Worm (Caenorhabditis elegans) whole organism, L2 larva: Measurements from ENCODE around the gene F59E12.8.

Source experiments
- C34F6.9 ChIP-seq: fragments of 150-350 bp; optimal IDR thresholded peaks from 2 replicates; lab custom pipeline; 2014; ENCODE audit warnings: missing biosample characterization, missing genetic modification characterization
- R02D3.7 ChIP-seq: fragments of 150-350 bp; optimal IDR thresholded peaks from 2 replicates; lab custom pipeline; 2014; ENCODE audit warnings: missing biosample characterization, missing genetic modification characterization
- Y55F3AM.14 ChIP-seq: fragments of 200-800 bp; sonication (Bioruptor generic); optimal IDR thresholded peaks from 2 replicates; lab custom pipeline; 2018; ENCODE audit warnings: mild to moderate bottlenecking, missing genetic modification characterization, missing compliant biosample characterization
- ZK546.5 ChIP-seq: sonication (generic microtip); optimal IDR thresholded peaks from 2 replicates; lab custom pipeline; 2017; ENCODE audit warnings: missing biosample characterization, missing genetic modification characterization
- alr-1 ChIP-seq: fragments of 150-350 bp; optimal IDR thresholded peaks from 2 replicates; lab custom pipeline; 2014; ENCODE audit warnings: missing biosample characterization, missing genetic modification characterization
- blmp-1 ChIP-seq: sonication (generic microtip); optimal IDR thresholded peaks from 2 replicates; lab custom pipeline; 2017; ENCODE audit warnings: missing genetic modification characterization, mild to moderate bottlenecking, missing compliant biosample characterization, antibody characterized with exemption, moderate library complexity; ENCODE audit not compliant: insufficient read depth
- ceh-16 ChIP-seq: fragments of 150-350 bp; optimal IDR thresholded peaks from 2 replicates; lab custom pipeline; 2014; ENCODE audit warnings: missing biosample characterization, missing genetic modification characterization
- ceh-82 ChIP-seq: fragments of 150-350 bp; optimal IDR thresholded peaks from 2 replicates; lab custom pipeline; 2014; ENCODE audit warnings: missing biosample characterization, missing genetic modification characterization
- dmd-4 ChIP-seq: sonication (generic microtip); optimal IDR thresholded peaks from 2 replicates; lab custom pipeline; 2017; ENCODE audit warnings: missing biosample characterization, missing genetic modification characterization
- elt-1 ChIP-seq: fragments of 150-350 bp; optimal IDR thresholded peaks from 2 replicates; lab custom pipeline; 2014; ENCODE audit warnings: missing biosample characterization, missing genetic modification characterization
- elt-3 ChIP-seq: sonication (generic microtip); optimal IDR thresholded peaks from 2 replicates; lab custom pipeline; 2017; ENCODE audit warnings: missing biosample characterization, missing genetic modification characterization
- mbf-1 ChIP-seq: sonication (generic microtip); optimal IDR thresholded peaks from 2 replicates; lab custom pipeline; 2017; ENCODE audit warnings: missing biosample characterization, missing genetic modification characterization
- nhr-10 ChIP-seq: sonication (generic microtip); optimal IDR thresholded peaks from 2 replicates; lab custom pipeline; 2017; ENCODE audit warnings: missing biosample characterization, missing genetic modification characterization
- nhr-12 ChIP-seq: fragments of 150-350 bp; optimal IDR thresholded peaks from 2 replicates; lab custom pipeline; 2014; ENCODE audit warnings: missing biosample characterization, missing genetic modification characterization
- nhr-129 ChIP-seq: fragments of 150-350 bp; optimal IDR thresholded peaks from 2 replicates; lab custom pipeline; 2014; ENCODE audit warnings: missing biosample characterization, missing genetic modification characterization
- nhr-21 ChIP-seq: fragments of 150-350 bp; optimal IDR thresholded peaks from 2 replicates; lab custom pipeline; 2014; ENCODE audit warnings: missing biosample characterization, missing genetic modification characterization
- nhr-23 ChIP-seq: fragments of 150-350 bp; optimal IDR thresholded peaks from 2 replicates; lab custom pipeline; 2014; ENCODE audit warnings: missing biosample characterization, missing genetic modification reagents, missing genetic modification characterization
- nhr-237 ChIP-seq: fragments of 150-350 bp; optimal IDR thresholded peaks from 2 replicates; lab custom pipeline; 2014; ENCODE audit warnings: missing biosample characterization, missing genetic modification characterization
- nhr-25 ChIP-seq: fragments of 150-350 bp; sonication (generic microtip); optimal IDR thresholded peaks from 3 replicates; lab custom pipeline; 2014; ENCODE audit warnings: missing biosample characterization, missing genetic modification characterization
- nhr-6 ChIP-seq: fragments of 150-350 bp; optimal IDR thresholded peaks from 2 replicates; lab custom pipeline; 2014; ENCODE audit warnings: missing biosample characterization, missing genetic modification characterization
- peb-1 ChIP-seq: fragments of 150-350 bp; optimal IDR thresholded peaks from 2 replicates; lab custom pipeline; 2014; ENCODE audit warnings: missing biosample characterization, missing genetic modification characterization
- sem-4 ChIP-seq: fragments of 150-350 bp; optimal IDR thresholded peaks from 2 replicates; lab custom pipeline; 2014; ENCODE audit warnings: missing biosample characterization, missing genetic modification reagents, missing genetic modification characterization
- skn-1 ChIP-seq: sonication (generic microtip); optimal IDR thresholded peaks from 2 replicates; lab custom pipeline; 2017; ENCODE audit warnings: missing biosample characterization, missing genetic modification characterization
- sma-3 ChIP-seq: sonication (generic microtip); optimal IDR thresholded peaks from 2 replicates; lab custom pipeline; 2016; ENCODE audit warnings: missing genetic modification reagents, missing genetic modification characterization, missing compliant biosample characterization
- sma-9 ChIP-seq, 2 experiments: fragments of 150-350 bp in 1 of 2; sonication (generic microtip) in 1 of 2; optimal IDR thresholded peaks; 2 replicates each; lab custom pipeline; 2014 to 2016; ENCODE audit warnings: missing genetic modification characterization in 2 of 2, mild to moderate bottlenecking in 1 of 2, missing biosample characterization in 1 of 2, missing compliant biosample characterization in 1 of 2, missing genetic modification reagents in 1 of 2, moderate library complexity in 1 of 2
- snpc-4 ChIP-seq: fragments of 150-350 bp; optimal IDR thresholded peaks from 2 replicates; lab custom pipeline; 2014; ENCODE audit warnings: missing biosample characterization, missing genetic modification characterization
- unc-39 ChIP-seq: fragments of 150-350 bp; optimal IDR thresholded peaks from 2 replicates; lab custom pipeline; 2014; ENCODE audit warnings: missing biosample characterization, missing genetic modification characterization
- unc-55 ChIP-seq: fragments of 150-350 bp; sonication (generic microtip); optimal IDR thresholded peaks from 3 replicates; lab custom pipeline; 2014; ENCODE audit warnings: missing biosample characterization, missing genetic modification reagents, missing genetic modification characterization
- unc-62 ChIP-seq: fragments of 150-350 bp; optimal IDR thresholded peaks from 2 replicates; lab custom pipeline; 2014; ENCODE audit warnings: missing biosample characterization, missing genetic modification reagents, missing genetic modification characterization
- ztf-1 ChIP-seq: fragments of 200-800 bp; sonication (Bioruptor generic); conservative IDR thresholded peaks from 2 replicates; pipeline ENCODE4 v1.3.6; 2022; ENCODE audit warnings: missing genetic modification characterization, missing compliant biosample characterization
- ztf-11 ChIP-seq: sonication (generic microtip); optimal IDR thresholded peaks from 2 replicates; lab custom pipeline; 2017; ENCODE audit warnings: missing biosample characterization, missing genetic modification characterization

Gene F59E12.8

ce11 chrII:5636826-5637225 lies at the start of gene F59E12.8:
F59E12.8 (minus strand) TSS chrII:5636926.
- TF ChIP-seq sma-9 (GFP tag; optimal IDR thresholded peaks at IDR 0.05; lab: Kevin White, UChicago) (no peak), sma-9 (tag; optimal IDR thresholded peaks at IDR 0.05; lab: Kevin White, UChicago) (no peak), peb-1 (tag; lab: Kevin White, UChicago) (no peak), unc-62 (no peak), mbf-1 (tag; lab: Kevin White, UChicago) (no peak), elt-3 (tag; lab: Kevin White, UChicago) (no peak), nhr-6 (tag; lab: Kevin White, UChicago) (no peak)
- TF ChIP-seq, all 48 proteins: peak for 0

- TF ChIP-seq sma-3 (GFP tag; lab: Kevin White, UChicago), result no peak
Measured at ce11 chrII:5680703-5681102, 44.0 kb upstream of the F59E12.8 start, which contains the start of gene flp-27. flp-27 (plus strand) TSS chrII:5681003.

- TF ChIP-seq Y55F3AM.14, result no peak
- TF ChIP-seq peb-1 (tag; lab: Kevin White, UChicago), result no peak
- no peak for TF ChIP-seq blmp-1 (tag; lab: Kevin White, UChicago)
- TF ChIP-seq sem-4, result no peak
- TF ChIP-seq nhr-10 (tag; lab: Kevin White, UChicago), result no peak
- no peak for TF ChIP-seq nhr-23 (tag; lab: Kevin White, UChicago)
- TF ChIP-seq snpc-4 (tag; lab: Kevin White, UChicago), result no peak
- TF ChIP-seq skn-1 (tag; lab: Kevin White, UChicago), result no peak
- no peak for TF ChIP-seq sma-3 (GFP tag; lab: Kevin White, UChicago)
- TF ChIP-seq alr-1 (tag; lab: Kevin White, UChicago), result no peak
- no peak for TF ChIP-seq dmd-4 (tag; lab: Kevin White, UChicago)
- TF ChIP-seq unc-55 (GFP tag; lab: Kevin White, UChicago), result no peak
- no peak for TF ChIP-seq nhr-12 (tag; lab: Kevin White, UChicago)
- TF ChIP-seq ztf-1 (GFP tag; lab: Robert Waterston, UW), result no peak
- TF ChIP-seq elt-1 (tag; lab: Kevin White, UChicago), result no peak
Measured at ce11 chrII:5669580-5669979, 32.9 kb upstream of the F59E12.8 start, which contains the start of gene C25H3.17. C25H3.17 (minus strand) TSS chrII:5669680.

ce11 chrII:5668830-5669229 lies 32.1 kb upstream of the F59E12.8 start, which contains the start of gene C25H3.7:
C25H3.7 (minus strand) TSS chrII:5668930.
- TF ChIP-seq C34F6.9 (tag; lab: Kevin White, UChicago), result no peak
- no peak for TF ChIP-seq Y55F3AM.14
- no peak for TF ChIP-seq elt-1 (tag; lab: Kevin White, UChicago)
- no peak for TF ChIP-seq R02D3.7 (tag; lab: Kevin White, UChicago)
- no peak for TF ChIP-seq skn-1 (tag; lab: Kevin White, UChicago)

- TF ChIP-seq ztf-11, result no peak
- TF ChIP-seq mbf-1 (tag; lab: Kevin White, UChicago), result no peak
- no peak for TF ChIP-seq nhr-25 (tag; lab: Kevin White, UChicago)
- TF ChIP-seq nhr-21, result no peak
- TF ChIP-seq unc-62, result no peak
- TF ChIP-seq skn-1 (tag; lab: Kevin White, UChicago), result no peak
- TF ChIP-seq C34F6.9 (tag; lab: Kevin White, UChicago), result no peak
- no peak for TF ChIP-seq ceh-82 (tag; lab: Kevin White, UChicago)
- no peak for TF ChIP-seq ZK546.5 (tag; lab: Kevin White, UChicago)
- TF ChIP-seq nhr-129, result no peak
- TF ChIP-seq blmp-1 (tag; lab: Kevin White, UChicago), result no peak
- TF ChIP-seq nhr-237 (tag; lab: Kevin White, UChicago), result no peak
- no peak for TF ChIP-seq peb-1 (tag; lab: Kevin White, UChicago)
- no peak for TF ChIP-seq unc-39 (tag; lab: Kevin White, UChicago)
- no peak for TF ChIP-seq ceh-16 (tag; lab: Kevin White, UChicago)
- TF ChIP-seq alr-1 (tag; lab: Kevin White, UChicago), result no peak
Measured at ce11 chrII:5667540-5667939, 30.8 kb upstream of the F59E12.8 start.

- no peak for TF ChIP-seq skn-1 (tag; lab: Kevin White, UChicago)
- TF ChIP-seq alr-1 (tag; lab: Kevin White, UChicago), result no peak
- TF ChIP-seq ceh-16 (tag; lab: Kevin White, UChicago), result no peak
- TF ChIP-seq snpc-4 (tag; lab: Kevin White, UChicago), result no peak
- no peak for TF ChIP-seq sma-3 (GFP tag; lab: Kevin White, UChicago)
Measured at ce11 chrII:5665991-5666390, 29.3 kb upstream of the F59E12.8 start, which contains the start of gene C25H3.16. C25H3.16 (plus strand) TSS chrII:5666291.
